Fruit fly (Drosophila melanogaster) whole organism, embryonic: ENCODE data around the gene CG17329.

Source experiments
- Abd-B ChIP-seq: fragments of 200-800 bp; sonication (Bioruptor generic); optimal IDR thresholded peaks from 2 replicates; lab custom pipeline; 2018; ENCODE audit warnings: missing biosample characterization, mild to moderate bottlenecking, missing genetic modification characterization, moderate library complexity
- Bdp1 ChIP-seq: fragments of 200-800 bp; sonication (Bioruptor generic); optimal IDR thresholded peaks from 3 replicates; lab custom pipeline; 2016; ENCODE audit warnings: missing biosample characterization, missing genetic modification characterization
- CG10147 ChIP-seq: fragments of 200-800 bp; sonication (Bioruptor generic); optimal IDR thresholded peaks from 2 replicates; lab custom pipeline; 2019; ENCODE audit warnings: missing biosample characterization, mild to moderate bottlenecking, missing genetic modification characterization, moderate library complexity
- CG10565 ChIP-seq: fragments of 200-800 bp; sonication (Bioruptor generic); optimal IDR thresholded peaks from 3 replicates; lab custom pipeline; 2016; ENCODE audit warnings: missing biosample characterization, mild to moderate bottlenecking, missing genetic modification characterization
- CG11398 ChIP-seq: fragments of 200-800 bp; sonication (Bioruptor generic); optimal IDR thresholded peaks from 2 replicates; lab custom pipeline; 2016; ENCODE audit warnings: missing biosample characterization, missing genetic modification characterization
- CG11723 ChIP-seq: fragments of 200-800 bp; sonication (Bioruptor generic); optimal IDR thresholded peaks from 2 replicates; lab custom pipeline; 2017; ENCODE audit warnings: missing biosample characterization, mild to moderate bottlenecking, missing genetic modification characterization
- CG12659 ChIP-seq: fragments of 200-800 bp; sonication (Bioruptor generic); optimal IDR thresholded peaks from 3 replicates; lab custom pipeline; 2017; ENCODE audit warnings: mild to moderate bottlenecking, missing biosample characterization, missing genetic modification reagents, missing genetic modification characterization
- CG15073 ChIP-seq: fragments of 200-800 bp; sonication (Bioruptor generic); optimal IDR thresholded peaks from 2 replicates; lab custom pipeline; 2016; ENCODE audit warnings: missing biosample characterization, missing genetic modification characterization
- CG1529 ChIP-seq: fragments of 200-800 bp; sonication (Bioruptor generic); optimal IDR thresholded peaks from 3 replicates; lab custom pipeline; 2018; ENCODE audit warnings: missing biosample characterization, missing genetic modification characterization
- CG15514 ChIP-seq: fragments of 200-800 bp; sonication (Bioruptor generic); optimal IDR thresholded peaks from 3 replicates; lab custom pipeline; 2017; ENCODE audit warnings: missing biosample characterization, missing genetic modification characterization, mild to moderate bottlenecking, moderate library complexity, missing genetic modification reagents
- CG1647 ChIP-seq: fragments of 200-800 bp; sonication (Bioruptor generic); optimal IDR thresholded peaks from 3 replicates; lab custom pipeline; 2016; ENCODE audit warnings: missing biosample characterization, missing genetic modification characterization
- CG17359 ChIP-seq: fragments of 200-800 bp; sonication (Bioruptor generic); optimal IDR thresholded peaks from 3 replicates; lab custom pipeline; 2018; ENCODE audit warnings: missing biosample characterization, mild to moderate bottlenecking, missing genetic modification characterization, moderate library complexity
- CG17802 ChIP-seq: fragments of 200-800 bp; sonication (Bioruptor generic); optimal IDR thresholded peaks from 2 replicates; lab custom pipeline; 2018; ENCODE audit warnings: missing biosample characterization, mild to moderate bottlenecking, missing genetic modification characterization, moderate library complexity
- CG2678 ChIP-seq: fragments of 200-800 bp; sonication (Bioruptor generic); optimal IDR thresholded peaks from 3 replicates; lab custom pipeline; 2019; ENCODE audit warnings: missing biosample characterization, mild to moderate bottlenecking, missing genetic modification characterization, moderate library complexity
- CG4328 ChIP-seq: fragments of 200-800 bp; sonication (Bioruptor generic); optimal IDR thresholded peaks from 3 replicates; lab custom pipeline; 2017; ENCODE audit warnings: missing biosample characterization, missing genetic modification reagents, missing genetic modification characterization
- CG43689 ChIP-seq: fragments of 200-800 bp; sonication (Bioruptor generic); IDR thresholded peaks from 2 replicates; pipeline ENCODE4 v1.3.6; 2022; ENCODE audit warnings: missing biosample characterization, missing genetic modification characterization
- CG4707 ChIP-seq: fragments of 200-800 bp; sonication (Bioruptor generic); optimal IDR thresholded peaks from 2 replicates; lab custom pipeline; 2018; ENCODE audit warnings: missing biosample characterization, mild to moderate bottlenecking, missing genetic modification characterization, moderate library complexity
- CG6791 ChIP-seq: fragments of 200-800 bp; sonication (Bioruptor generic); IDR thresholded peaks from 3 replicates; pipeline ENCODE4 v1.3.6; 2022; ENCODE audit warnings: missing biosample characterization, missing genetic modification characterization; ENCODE audit not compliant: partially characterized antibody
- CG7271 ChIP-seq: fragments of 200-800 bp; sonication (Bioruptor generic); optimal IDR thresholded peaks from 2 replicates; lab custom pipeline; 2018; ENCODE audit warnings: missing biosample characterization, mild to moderate bottlenecking, missing genetic modification characterization, moderate library complexity
- CG8765 ChIP-seq: fragments of 200-800 bp; sonication (Bioruptor generic); IDR thresholded peaks from 2 replicates; pipeline ENCODE4 v1.3.6; 2022; ENCODE audit warnings: missing biosample characterization, missing genetic modification characterization
- CG8944 ChIP-seq: fragments of 200-800 bp; sonication (Bioruptor generic); optimal IDR thresholded peaks from 3 replicates; lab custom pipeline; 2016; ENCODE audit warnings: missing biosample characterization, missing genetic modification characterization
- CG9437 ChIP-seq: fragments of 200-800 bp; sonication (Bioruptor generic); optimal IDR thresholded peaks from 2 replicates; lab custom pipeline; 2018; ENCODE audit warnings: missing biosample characterization, mild to moderate bottlenecking, missing genetic modification characterization
- Doc3 ChIP-seq: fragments of 200-800 bp; sonication (Bioruptor generic); IDR thresholded peaks from 3 replicates; pipeline ENCODE4 v1.3.6; 2022; ENCODE audit warnings: missing biosample characterization, missing genetic modification characterization; ENCODE audit not compliant: partially characterized antibody
- Gug ChIP-seq: fragments of 200-800 bp; sonication (Bioruptor generic); IDR thresholded peaks from 4 replicates; pipeline ENCODE4 v1.3.6; 2022; ENCODE audit warnings: missing biosample characterization, missing genetic modification characterization
- H15 ChIP-seq: fragments of 200-800 bp; sonication (Bioruptor generic); IDR thresholded peaks from 3 replicates; pipeline ENCODE4 v1.3.6; 2022; ENCODE audit warnings: missing biosample characterization, missing genetic modification characterization
- HHEX ChIP-seq: fragments of 200-800 bp; sonication (Bioruptor generic); optimal IDR thresholded peaks from 3 replicates; lab custom pipeline; 2017; ENCODE audit warnings: missing biosample characterization, mild to moderate bottlenecking, missing genetic modification characterization, missing genetic modification reagents
- HLH3B ChIP-seq: fragments of 200-800 bp; sonication (Bioruptor generic); IDR thresholded peaks from 2 replicates; pipeline ENCODE4 v1.3.6; 2022; ENCODE audit warnings: missing biosample characterization, missing genetic modification characterization
- HmgD ChIP-seq: fragments of 200-800 bp; sonication (Bioruptor generic); optimal IDR thresholded peaks from 3 replicates; lab custom pipeline; 2016; ENCODE audit warnings: missing biosample characterization, missing genetic modification characterization
- Lhr ChIP-seq: fragments of 200-800 bp; sonication (Bioruptor generic); optimal IDR thresholded peaks from 3 replicates; lab custom pipeline; 2017; ENCODE audit warnings: mild to moderate bottlenecking, missing biosample characterization, missing genetic modification reagents, missing genetic modification characterization
- Nf-YB ChIP-seq: fragments of 200-800 bp; sonication (Bioruptor generic); optimal IDR thresholded peaks from 3 replicates; lab custom pipeline; 2019; ENCODE audit warnings: missing biosample characterization, mild to moderate bottlenecking, missing genetic modification characterization, moderate library complexity
- Opbp ChIP-seq: fragments of 200-800 bp; sonication (Bioruptor generic); IDR thresholded peaks from 3 replicates; pipeline ENCODE4 v1.3.6; 2022; ENCODE audit warnings: missing biosample characterization, missing genetic modification characterization; ENCODE audit not compliant: partially characterized antibody
- PHDP ChIP-seq: fragments of 200-800 bp; sonication (Bioruptor generic); optimal IDR thresholded peaks from 3 replicates; lab custom pipeline; 2018; ENCODE audit warnings: missing biosample characterization, mild to moderate bottlenecking, missing genetic modification characterization, moderate library complexity
- Scr ChIP-seq: fragments of 200-800 bp; sonication (Bioruptor generic); IDR thresholded peaks from 2 replicates; pipeline ENCODE4 v1.3.6; 2022; ENCODE audit warnings: missing biosample characterization, missing genetic modification characterization; ENCODE audit not compliant: partially characterized antibody
- Sox102F ChIP-seq: fragments of 200-800 bp; sonication (Bioruptor generic); optimal IDR thresholded peaks from 2 replicates; lab custom pipeline; 2018; ENCODE audit warnings: missing biosample characterization, mild to moderate bottlenecking, missing genetic modification characterization, moderate library complexity
- Xrp1 ChIP-seq: fragments of 200-800 bp; sonication (Bioruptor generic); IDR thresholded peaks from 2 replicates; pipeline ENCODE4 v1.3.6; 2022; ENCODE audit warnings: missing biosample characterization, missing genetic modification characterization
- ab ChIP-seq: fragments of 200-800 bp; sonication (Bioruptor generic); optimal IDR thresholded peaks from 2 replicates; lab custom pipeline; 2016; ENCODE audit warnings: missing biosample characterization, missing genetic modification characterization
- ac ChIP-seq: fragments of 200-800 bp; sonication (Bioruptor generic); optimal IDR thresholded peaks from 3 replicates; lab custom pipeline; 2017; ENCODE audit warnings: missing biosample characterization, mild to moderate bottlenecking, missing genetic modification characterization
- cg ChIP-seq: fragments of 200-800 bp; sonication (Bioruptor generic); optimal IDR thresholded peaks from 3 replicates; lab custom pipeline; 2019; ENCODE audit warnings: missing biosample characterization, mild to moderate bottlenecking, missing genetic modification characterization, moderate library complexity
- corto ChIP-seq: fragments of 200-800 bp; sonication (Bioruptor generic); optimal IDR thresholded peaks from 2 replicates; lab custom pipeline; 2016; ENCODE audit warnings: missing biosample characterization, mild to moderate bottlenecking, missing genetic modification characterization, moderate library complexity
- crc ChIP-seq: fragments of 200-800 bp; sonication (Bioruptor generic); optimal IDR thresholded peaks from 2 replicates; lab custom pipeline; 2016; ENCODE audit warnings: missing biosample characterization, missing genetic modification characterization
- fd64A ChIP-seq: fragments of 200-800 bp; sonication (Bioruptor generic); optimal IDR thresholded peaks from 3 replicates; lab custom pipeline; 2018; ENCODE audit warnings: missing biosample characterization, mild to moderate bottlenecking, missing genetic modification characterization
- grau ChIP-seq: fragments of 200-800 bp; optimal IDR thresholded peaks from 3 replicates; lab custom pipeline; 2019; ENCODE audit warnings: missing biosample characterization, mild to moderate bottlenecking, missing genetic modification characterization, moderate library complexity
- grn ChIP-seq: fragments of 200-800 bp; sonication (Bioruptor generic); optimal IDR thresholded peaks from 3 replicates; lab custom pipeline; 2017; ENCODE audit warnings: missing biosample characterization, missing genetic modification characterization
- scrt ChIP-seq: fragments of 200-800 bp; sonication (Bioruptor generic); optimal IDR thresholded peaks from 2 replicates; lab custom pipeline; 2018; ENCODE audit warnings: missing biosample characterization, mild to moderate bottlenecking, missing genetic modification characterization, moderate library complexity
- slou ChIP-seq: fragments of 200-800 bp; sonication (Bioruptor generic); optimal IDR thresholded peaks from 3 replicates; lab custom pipeline; 2016; ENCODE audit warnings: missing biosample characterization, missing genetic modification characterization
- tup ChIP-seq: fragments of 200-800 bp; sonication (Bioruptor generic); optimal IDR thresholded peaks from 2 replicates; lab custom pipeline; 2016; ENCODE audit warnings: missing biosample characterization, mild to moderate bottlenecking, missing genetic modification characterization, moderate library complexity
- unc-4 ChIP-seq: fragments of 200-800 bp; sonication (Bioruptor generic); IDR thresholded peaks from 2 replicates; pipeline ENCODE4 v1.3.6; 2022; ENCODE audit warnings: missing biosample characterization, missing genetic modification characterization; ENCODE audit not compliant: partially characterized antibody
- vnd ChIP-seq: fragments of 200-800 bp; sonication (Bioruptor generic); IDR thresholded peaks from 3 replicates; pipeline ENCODE4 v1.3.6; 2022; ENCODE audit warnings: missing biosample characterization, missing genetic modification characterization; ENCODE audit not compliant: partially characterized antibody
- wdn ChIP-seq: fragments of 200-800 bp; sonication (Bioruptor generic); IDR thresholded peaks from 2 replicates; pipeline ENCODE4 v1.3.6; 2022; ENCODE audit warnings: missing biosample characterization, missing genetic modification characterization
- zfh2 ChIP-seq: fragments of 200-800 bp; sonication (Bioruptor generic); optimal IDR thresholded peaks from 2 replicates; lab custom pipeline; 2016; ENCODE audit warnings: missing biosample characterization, missing genetic modification characterization

Gene CG17329

dm6 chr2L:16272730-16273129 is 18.4 kb upstream of the CG17329 start (continued):
- TF ChIP-seq wdn (GFP tag; lab: Robert Waterston, UW) (0 out of 2 replicates have a peak, but pooled peaks have one; percentile 7), CG10565 (no peak), CG9437 (no peak), CG2678 (tag; lab: Kevin White, UChicago) (peak; percentile 52), crc (GFP tag; lab: Kevin White, UChicago) (no peak), Sox102F (GFP tag; lab: Kevin White, UChicago) (no peak), corto (no peak), vnd (no peak), H15 (GFP tag; lab: Robert Waterston, UW) (no peak), slou (GFP tag; lab: Kevin White, UChicago) (no peak), CG43689 (GFP tag; lab: Robert Waterston, UW) (no peak), HmgD (no peak), CG1647 (GFP tag; lab: Kevin White, UChicago) (no peak), CG4328 (GFP tag; lab: Kevin White, UChicago) (peak; percentile 48), Doc3 (GFP tag; lab: Robert Waterston, UW) (no peak), Lhr (GFP tag; lab: Kevin White, UChicago) (no peak), ac (GFP tag; lab: Kevin White, UChicago) (peak; percentile 19), Abd-B (GFP tag; lab: Kevin White, UChicago) (no peak), grau (tag; lab: Kevin White, UChicago) (no peak), CG7271 (tag; lab: Kevin White, UChicago) (no peak), zfh2 (GFP tag; lab: Kevin White, UChicago) (no peak), scrt (GFP tag; lab: Kevin White, UChicago) (peak; percentile 37), cg (no peak), CG10147 (GFP tag; lab: Kevin White, UChicago) (no peak), CG1529 (GFP tag; lab: Kevin White, UChicago) (peak; percentile 21), CG6791 (GFP tag; lab: Robert Waterston, UW) (no peak), CG8944 (GFP tag; lab: Kevin White, UChicago) (no peak), Nf-YB (GFP tag; lab: Kevin White, UChicago) (no peak), fd64A (GFP tag; lab: Kevin White, UChicago) (peak; percentile 62), CG15514 (peak; percentile 67), CG15073 (GFP tag; lab: Kevin White, UChicago) (no peak), CG11398 (GFP tag; lab: Kevin White, UChicago) (no peak), Scr (GFP tag; lab: Robert Waterston, UW) (no peak), ab (GFP tag; lab: Kevin White, UChicago) (peak; percentile 6), CG4707 (GFP tag; lab: Kevin White, UChicago) (peak; percentile 68), unc-4 (no peak), tup (GFP tag; lab: Kevin White, UChicago) (no peak), CG11723 (peak; percentile 24), HLH3B (GFP tag; lab: Robert Waterston, UW) (peak; percentile 11; the same call in 1 of the 2 replicates), Bdp1 (GFP tag; lab: Kevin White, UChicago) (no peak), Xrp1 (GFP tag; lab: Robert Waterston, UW) (no peak), CG8765 (GFP tag; lab: Robert Waterston, UW) (no peak), CG12659 (GFP tag; lab: Kevin White, UChicago) (peak; percentile 9), CG17359 (tag; lab: Kevin White, UChicago) (peak; percentile 28), HHEX (peak; percentile 60), Opbp (GFP tag; lab: Robert Waterston, UW) (no peak), CG17802 (tag; lab: Kevin White, UChicago) (no peak), grn (peak; percentile 23), PHDP (tag; lab: Kevin White, UChicago) (peak; percentile 52), Gug (GFP tag; lab: Robert Waterston, UW) (no peak)
